Worm (Caenorhabditis elegans) whole organism, L2 larva: Measurements from ENCODE around the gene Y17G9B.2.

Experiments used
- ama-1 ChIP-seq: fragments of 150-350 bp; optimal IDR thresholded peaks from 2 replicates; lab custom pipeline; 2018; ENCODE audit warnings: inconsistent platforms
- blmp-1 ChIP-seq: sonication (generic microtip); optimal IDR thresholded peaks from 2 replicates; lab custom pipeline; 2017; ENCODE audit warnings: missing genetic modification characterization, mild to moderate bottlenecking, missing compliant biosample characterization, antibody characterized with exemption, moderate library complexity; ENCODE audit not compliant: insufficient read depth
- ceh-16 ChIP-seq: fragments of 150-350 bp; optimal IDR thresholded peaks from 2 replicates; lab custom pipeline; 2014; ENCODE audit warnings: missing biosample characterization, missing genetic modification characterization
- egl-27 ChIP-seq: sonication (generic microtip); optimal IDR thresholded peaks from 3 replicates; lab custom pipeline; 2017; ENCODE audit warnings: missing biosample characterization, missing genetic modification reagents, missing genetic modification characterization
- elt-1 ChIP-seq: fragments of 150-350 bp; optimal IDR thresholded peaks from 2 replicates; lab custom pipeline; 2014; ENCODE audit warnings: missing biosample characterization, missing genetic modification characterization
- lin-39 ChIP-seq: fragments of 150-350 bp; optimal IDR thresholded peaks from 2 replicates; lab custom pipeline; 2014; ENCODE audit warnings: missing biosample characterization, missing genetic modification reagents, missing genetic modification characterization
- mdl-1 ChIP-seq, 2 experiments: fragments of 150-350 bp in 1 of 2; sonication (generic microtip) in 1 of 2; optimal IDR thresholded peaks; 2 replicates each; lab custom pipeline; 2017; ENCODE audit warnings: missing biosample characterization in 2 of 2, missing genetic modification characterization in 2 of 2
- nhr-11 ChIP-seq: fragments of 150-350 bp; optimal IDR thresholded peaks from 2 replicates; lab custom pipeline; 2014; ENCODE audit warnings: missing biosample characterization, missing genetic modification characterization
- nhr-12 ChIP-seq: fragments of 150-350 bp; optimal IDR thresholded peaks from 2 replicates; lab custom pipeline; 2014; ENCODE audit warnings: missing biosample characterization, missing genetic modification characterization
- sem-4 ChIP-seq: fragments of 150-350 bp; optimal IDR thresholded peaks from 2 replicates; lab custom pipeline; 2014; ENCODE audit warnings: missing biosample characterization, missing genetic modification reagents, missing genetic modification characterization
- sma-3 ChIP-seq: sonication (generic microtip); optimal IDR thresholded peaks from 2 replicates; lab custom pipeline; 2016; ENCODE audit warnings: missing genetic modification reagents, missing genetic modification characterization, missing compliant biosample characterization
- snpc-4 ChIP-seq: fragments of 150-350 bp; optimal IDR thresholded peaks from 2 replicates; lab custom pipeline; 2014; ENCODE audit warnings: missing biosample characterization, missing genetic modification characterization
- unc-55 ChIP-seq: fragments of 150-350 bp; sonication (generic microtip); optimal IDR thresholded peaks from 3 replicates; lab custom pipeline; 2014; ENCODE audit warnings: missing biosample characterization, missing genetic modification reagents, missing genetic modification characterization
- ztf-11 ChIP-seq: sonication (generic microtip); optimal IDR thresholded peaks from 2 replicates; lab custom pipeline; 2017; ENCODE audit warnings: missing biosample characterization, missing genetic modification characterization

ce11 chrIV:4809813-4810212 is 45.9 kb downstream of the Y17G9B.2 start, which contains the start of gene H06H21.37:
- TF ChIP-seq unc-55 (GFP tag; lab: Kevin White, UChicago): no peak
- no peak for TF ChIP-seq blmp-1
- no peak for TF ChIP-seq egl-27
- no peak for TF ChIP-seq lin-39 (tag; lab: Kevin White, UChicago)
- no peak for TF ChIP-seq mdl-1 (tag; optimal IDR thresholded peaks at IDR 0.05; lab: Kevin White, UChicago)
- no peak for TF ChIP-seq ztf-11 (tag; lab: Kevin White, UChicago)
- TF ChIP-seq ama-1 (lab: Kevin White, UChicago): no peak
- TF ChIP-seq sem-4 (tag; lab: Kevin White, UChicago): no peak
- no peak for TF ChIP-seq snpc-4 (tag; lab: Kevin White, UChicago)
- TF ChIP-seq nhr-12 (tag; lab: Kevin White, UChicago): no peak
- TF ChIP-seq elt-1 (tag; lab: Kevin White, UChicago): no peak
- no peak for TF ChIP-seq nhr-11
- no peak for TF ChIP-seq ceh-16 (tag; lab: Kevin White, UChicago)
- no peak for TF ChIP-seq sma-3
